Fruit fly (Drosophila melanogaster) whole organism: ENCODE measurements around the gene Obp99b.

ENCODE experiments used
- CG8478 ChIP-seq: fragments of >200 bp; optimal IDR thresholded peaks from 2 replicates; lab custom pipeline; 2018; ENCODE audit warnings: inconsistent platforms
- Dll ChIP-seq: fragments of >200 bp; optimal IDR thresholded peaks from 2 replicates; lab custom pipeline; 2017
- pan ChIP-seq: fragments of >200 bp; optimal IDR thresholded peaks from 2 replicates; lab custom pipeline; 2017
- psq ChIP-seq: fragments of >200 bp; optimal IDR thresholded peaks from 2 replicates; lab custom pipeline; 2017
- usp ChIP-seq: fragments of >200 bp; optimal IDR thresholded peaks from 2 replicates; lab custom pipeline; 2017; ENCODE audit warnings: missing biosample characterization, missing genetic modification characterization, mixed read lengths

DNA sequence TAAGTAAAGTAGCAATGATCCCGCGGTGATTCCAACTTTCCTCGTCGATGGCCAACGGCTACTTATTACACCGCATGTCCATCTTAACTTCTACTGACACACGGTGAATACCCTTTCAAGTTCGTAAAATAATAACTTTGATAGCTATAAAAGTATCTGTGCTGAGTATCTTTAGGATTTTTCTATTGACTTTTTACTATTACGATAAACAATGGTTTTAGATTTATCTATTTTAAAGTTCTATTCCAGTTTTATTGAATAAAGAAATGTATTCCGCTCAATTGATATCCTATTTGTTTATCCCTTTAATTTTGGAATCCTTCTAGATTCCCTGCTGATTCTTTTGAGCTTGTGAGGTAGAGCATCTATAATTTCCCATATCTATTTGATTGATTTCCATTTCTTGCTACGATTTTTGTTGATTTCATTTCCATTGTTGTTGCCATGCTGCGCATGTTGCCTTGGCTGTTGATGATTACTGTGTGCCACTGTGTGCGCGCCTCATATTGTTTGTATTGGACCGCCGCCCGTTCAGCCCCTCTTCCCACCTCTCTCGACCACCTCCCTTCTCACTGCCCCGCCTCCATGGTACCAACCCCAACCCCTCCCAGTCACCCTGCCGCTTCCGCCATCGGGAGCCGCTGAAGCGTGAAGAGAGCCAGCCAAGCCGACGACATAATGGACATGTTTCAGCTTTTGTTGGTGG, 26.7 kb downstream of the Obp99b start:
- no peak for TF ChIP-seq usp (GFP tag; lab: Kevin White, UChicago)
- no peak for TF ChIP-seq pan
- TF ChIP-seq CG8478 (lab: Kevin White, UChicago) = no peak
- TF ChIP-seq psq (lab: Kevin White, UChicago) = no peak
- no peak for TF ChIP-seq Dll (lab: Kevin White, UChicago)
